Worm (Caenorhabditis elegans): Measurements from ENCODE around the gene C30A5.10.

- TF ChIP-seq nhr-11 (tag; optimal IDR thresholded peaks at IDR 0.05) (no peak), nhr-25 (tag; optimal IDR thresholded peaks at IDR 0.05) (no peak), pqm-1 (tag; optimal IDR thresholded peaks at IDR 0.05) (no peak)
Measured at ce11 chrIII:8220081-8220480, 10.4 kb upstream of the C30A5.10 start.
